Worm (Caenorhabditis elegans): ENCODE data around the gene srz-82.
"Not testable (repeated sequence)": the region's sequence is repeated elsewhere in the genome, so short reads cannot be mapped to it uniquely, and the experiment has no call there.

The srz-82 gene

DNA sequence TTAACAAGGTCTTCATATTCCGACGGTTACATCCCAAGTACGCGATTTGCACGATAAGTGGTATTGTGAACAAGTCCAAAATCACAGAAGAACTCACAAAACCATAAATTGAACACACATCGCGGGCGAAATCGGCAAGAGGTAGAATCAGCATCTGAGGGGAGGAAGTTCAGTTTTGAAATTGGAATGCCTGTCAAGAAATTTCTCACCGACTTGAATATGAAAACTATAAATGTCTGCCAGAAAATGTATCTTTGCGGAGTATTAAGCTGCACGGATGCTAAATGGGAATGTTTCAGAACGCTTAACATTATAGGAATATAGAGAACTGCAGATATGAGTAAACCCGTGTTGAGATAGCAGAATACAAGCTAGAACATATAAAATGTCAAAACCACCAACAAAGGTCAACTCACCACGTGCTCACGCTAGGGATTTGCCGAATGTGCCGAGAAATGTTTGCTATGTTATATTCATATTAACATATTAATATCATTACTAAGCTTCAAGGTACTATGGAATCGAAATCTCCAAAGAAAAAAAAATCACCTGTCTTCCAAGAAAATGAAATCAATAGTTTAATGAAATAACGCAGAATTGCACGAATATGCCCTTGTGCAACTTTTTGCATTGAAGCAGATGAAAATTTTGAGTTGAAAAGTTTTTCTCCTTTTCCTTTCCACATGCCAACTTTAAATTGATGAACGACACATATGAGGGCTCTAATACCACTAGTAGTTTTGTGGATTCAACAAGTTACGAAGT, at the start of gene srz-82:
Gene srz-82 (plus strand): TSS at position 701 of the 765 bp plus-strand sequence.
- no peak for TF ChIP-seq ahr-1 (tag; optimal IDR thresholded peaks at IDR 0.05)
- no peak for TF ChIP-seq Y22D7AL.16 (tag; optimal IDR thresholded peaks at IDR 0.05)
- no peak for TF ChIP-seq pag-3 (tag; optimal IDR thresholded peaks at IDR 0.05; ENCODE audit: borderline replicate concordance)
- no peak for TF ChIP-seq zip-5 (tag; optimal IDR thresholded peaks at IDR 0.05)
- TF ChIP-seq pqm-1 (tag; optimal IDR thresholded peaks at IDR 0.05) = no peak
- no peak for TF ChIP-seq sdc-2 (tag; optimal IDR thresholded peaks at IDR 0.05)
- no peak for TF ChIP-seq ceh-6 (GFP tag; optimal IDR thresholded peaks at IDR 0.05)
- TF ChIP-seq F13H6.1 (tag; optimal IDR thresholded peaks at IDR 0.05) = no peak
- TF ChIP-seq unc-3 (GFP tag; conservative IDR thresholded peaks at IDR 0.05) = no peak
- no peak for TF ChIP-seq unc-3 (tag; optimal IDR thresholded peaks at IDR 0.05)
- TF ChIP-seq npax-4 (tag; optimal IDR thresholded peaks at IDR 0.05) = no peak
- TF ChIP-seq C38D4.7 (GFP tag; optimal IDR thresholded peaks at IDR 0.05) = no peak
- TF ChIP-seq ceh-14 (tag; optimal IDR thresholded peaks at IDR 0.05) = no peak
- no peak for TF ChIP-seq fkh-6 (tag; optimal IDR thresholded peaks at IDR 0.05)
- no peak for TF ChIP-seq unc-86 (tag; optimal IDR thresholded peaks at IDR 0.05)
- no peak for TF ChIP-seq sox-4 (tag; optimal IDR thresholded peaks at IDR 0.05)
- TF ChIP-seq odd-2 (tag; optimal IDR thresholded peaks at IDR 0.05) = no peak
- TF ChIP-seq hlh-15 (tag; optimal IDR thresholded peaks at IDR 0.05) = no peak
- no peak for TF ChIP-seq pax-1 (tag; optimal IDR thresholded peaks at IDR 0.05)
- TF ChIP-seq ceh-18 (tag; optimal IDR thresholded peaks at IDR 0.05) = no peak
- TF ChIP-seq unc-42 (tag; optimal IDR thresholded peaks at IDR 0.05) = no peak

DNA sequence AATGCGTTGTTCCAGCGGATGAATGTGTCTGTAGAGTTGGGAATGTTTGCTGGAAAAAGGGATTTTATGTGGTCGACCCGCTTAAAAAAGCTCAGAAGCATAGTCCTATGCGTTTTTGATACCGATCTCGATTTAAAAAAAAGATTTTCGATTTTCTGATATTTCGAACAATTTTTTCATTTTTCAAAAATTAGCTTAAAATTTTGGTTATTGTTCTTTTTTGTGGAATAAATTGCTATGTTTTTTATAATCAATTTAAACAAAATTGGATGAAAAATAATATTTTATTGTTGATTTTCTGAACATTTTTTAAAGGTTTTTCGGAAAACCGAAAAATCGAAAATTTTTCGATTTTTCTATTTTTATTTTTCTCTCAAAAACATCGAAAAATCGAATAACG, 49.3 kb upstream of the srz-82 start, which contains the start of gene C04C3.7:
Gene C04C3.7 (minus strand): TSS at position 101 of the 400 bp plus-strand sequence.
- TF ChIP-seq hlh-30 (tag; optimal IDR thresholded peaks at IDR 0.05; ENCODE audit: insufficient read depth); npax-4 (tag; optimal IDR thresholded peaks at IDR 0.05); elt-2 (tag; optimal IDR thresholded peaks at IDR 0.05): not testable (repeated sequence)

DNA sequence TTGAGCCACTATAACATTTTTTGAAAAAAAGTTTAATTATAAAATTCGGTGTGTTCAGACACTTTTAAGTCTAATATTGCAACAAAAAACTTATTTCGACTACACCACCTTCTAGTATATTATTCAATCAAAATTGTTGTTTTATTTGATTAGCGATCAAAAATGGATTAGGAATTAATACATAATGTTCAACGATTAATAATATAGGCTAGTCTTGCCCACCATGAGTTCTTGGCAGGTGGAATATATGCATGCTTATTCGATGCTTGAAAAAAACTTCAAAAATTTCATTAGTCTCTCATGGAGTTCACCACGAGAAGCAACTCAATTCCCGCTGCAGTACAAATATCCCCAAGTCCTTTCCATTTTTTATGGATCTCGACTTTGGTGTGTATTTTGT, 46.7 kb upstream of the srz-82 start, which contains the start of gene srz-32:
Gene srz-32 (plus strand): TSS at position 301 of the 400 bp plus-strand sequence.
- TF ChIP-seq ceh-24 (tag; optimal IDR thresholded peaks at IDR 0.05) (no peak), odd-2 (tag; optimal IDR thresholded peaks at IDR 0.05) (no peak), unc-55 (GFP tag; optimal IDR thresholded peaks at IDR 0.05) (no peak), unc-3 (GFP tag; conservative IDR thresholded peaks at IDR 0.05) (no peak), unc-3 (tag; optimal IDR thresholded peaks at IDR 0.05) (no peak), ceh-22 (tag; optimal IDR thresholded peaks at IDR 0.05) (no peak)

DNA sequence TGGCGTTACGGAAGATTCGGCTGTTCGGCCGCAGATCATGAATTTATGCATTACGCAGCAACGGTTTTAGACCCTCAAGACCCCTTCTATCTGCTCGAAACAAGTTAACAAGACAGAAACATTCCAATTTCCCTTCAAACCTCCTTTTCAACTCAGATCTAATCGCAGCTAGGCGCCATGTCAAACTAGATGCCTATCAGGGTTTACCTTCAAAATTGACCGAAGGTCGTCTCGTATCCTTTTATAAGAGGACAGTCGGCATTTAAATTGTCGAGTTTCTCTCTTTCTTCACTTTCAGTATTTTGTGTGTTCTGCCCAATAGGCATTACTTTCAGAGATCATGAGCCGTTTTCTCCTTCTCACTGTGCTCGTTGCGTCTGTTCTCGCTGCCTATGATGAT, 44.7 kb upstream of the srz-82 start, which contains the start of gene grd-13:
Gene grd-13 (plus strand): TSS at position 291 of the 400 bp plus-strand sequence.
- TF ChIP-seq ceh-14 (tag; optimal IDR thresholded peaks at IDR 0.05) (no peak), che-1 (tag; optimal IDR thresholded peaks at IDR 0.05) (no peak), elt-4 (tag; optimal IDR thresholded peaks at IDR 0.05) (no peak), unc-55 (GFP tag; optimal IDR thresholded peaks at IDR 0.05) (no peak), ceh-18 (tag; optimal IDR thresholded peaks at IDR 0.05) (no peak), ceh-30 (tag; optimal IDR thresholded peaks at IDR 0.05) (no peak), K02D7.2 (tag; optimal IDR thresholded peaks at IDR 0.05) (no peak)

DNA sequence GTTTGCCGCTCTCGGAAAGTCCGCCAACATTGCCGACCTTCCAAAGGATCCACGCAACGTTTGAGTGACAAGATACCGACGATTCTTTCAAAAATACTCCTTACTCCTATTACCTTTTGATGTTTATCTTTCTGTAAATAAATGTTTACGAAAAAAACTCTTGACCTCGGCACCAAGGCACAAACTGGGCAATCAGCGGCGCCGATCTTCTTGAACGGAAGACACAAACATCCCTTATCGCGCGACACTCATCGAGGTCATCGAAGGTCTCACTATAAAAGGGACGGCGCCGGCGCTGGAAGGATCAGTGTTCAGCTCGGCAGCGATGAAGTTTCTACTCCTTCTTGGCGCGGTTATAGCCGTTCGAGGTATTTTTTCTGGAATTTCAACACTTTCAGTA, 43.3 kb upstream of the srz-82 start, which contains the start of gene grd-3:
Gene grd-3 (plus strand): TSS at position 302 of the 400 bp plus-strand sequence.
- no peak for TF ChIP-seq npax-4 (tag; optimal IDR thresholded peaks at IDR 0.05)
- no peak for TF ChIP-seq ceh-31 (tag; optimal IDR thresholded peaks at IDR 0.05)
- TF ChIP-seq pat-9 (tag; optimal IDR thresholded peaks at IDR 0.05) = no peak
- no peak for TF ChIP-seq ama-1 (optimal IDR thresholded peaks at IDR 0.05)
- no peak for TF ChIP-seq sdc-2 (tag; optimal IDR thresholded peaks at IDR 0.05)
- TF ChIP-seq Y22D7AL.16 (tag; optimal IDR thresholded peaks at IDR 0.05) = no peak
- TF ChIP-seq ceh-14 (tag; optimal IDR thresholded peaks at IDR 0.05) = no peak
- no peak for TF ChIP-seq unc-42 (tag; optimal IDR thresholded peaks at IDR 0.05)
- TF ChIP-seq ceh-6 (GFP tag; optimal IDR thresholded peaks at IDR 0.05) = no peak
- TF ChIP-seq pqm-1 (tag; optimal IDR thresholded peaks at IDR 0.05) = no peak
- TF ChIP-seq ceh-2 (tag; optimal IDR thresholded peaks at IDR 0.05) = no peak
